Worm (Caenorhabditis elegans) whole organism, L4 larva: ENCODE data around the gene fkh-8.
A peak's percentile ranks its signal among the peaks of the same experiment; 100 is the strongest.

ENCODE experiments used
- F10B5.3 ChIP-seq: sonication (generic microtip); optimal IDR thresholded peaks from 2 replicates; lab custom pipeline; 2016; ENCODE audit warnings: mild to moderate bottlenecking, missing genetic modification characterization, missing compliant biosample characterization
- F49E8.2 ChIP-seq: sonication (generic microtip); optimal IDR thresholded peaks from 2 replicates; lab custom pipeline; 2016; ENCODE audit warnings: missing compliant biosample characterization, mild to moderate bottlenecking, missing genetic modification characterization, borderline replicate concordance
- T26A8.4 ChIP-seq: fragments of 200-800 bp; sonication (Bioruptor generic); IDR thresholded peaks from 2 replicates; pipeline ENCODE4 v1.3.6; 2022; ENCODE audit warnings: missing genetic modification characterization, missing compliant biosample characterization
- Y48G9A.11 ChIP-seq: fragments of 200-800 bp; sonication (Bioruptor generic); IDR thresholded peaks from 2 replicates; pipeline ENCODE4 v1.3.6; 2022; ENCODE audit warnings: missing genetic modification reagents, missing genetic modification characterization, missing compliant biosample characterization
- Y5F2A.4 ChIP-seq: fragments of 200-800 bp; sonication (Bioruptor generic); optimal IDR thresholded peaks from 2 replicates; lab custom pipeline; 2018; ENCODE audit warnings: mild to moderate bottlenecking, missing genetic modification characterization, missing compliant biosample characterization
- ZK337.2 ChIP-seq: fragments of 200-800 bp; sonication (Bioruptor generic); IDR thresholded peaks from 2 replicates; pipeline ENCODE4 v1.3.6; 2022; ENCODE audit warnings: missing genetic modification reagents, missing genetic modification characterization, missing compliant biosample characterization
- ZK546.5 ChIP-seq, 2 experiments: sonication (generic microtip); optimal IDR thresholded peaks; 2 replicates each; lab custom pipeline; 2017; ENCODE audit warnings: missing biosample characterization in 2 of 2, missing genetic modification characterization in 2 of 2
- arid-1 ChIP-seq: fragments of 200-800 bp; sonication (Bioruptor generic); conservative IDR thresholded peaks from 2 replicates; pipeline ENCODE4 v1.3.6; 2022; ENCODE audit warnings: missing genetic modification reagents, missing genetic modification characterization, missing compliant biosample characterization
- ceh-20 ChIP-seq: fragments of 200-800 bp; sonication (Bioruptor generic); IDR thresholded peaks from 2 replicates; pipeline ENCODE4 v1.3.6; 2022; ENCODE audit warnings: missing genetic modification reagents, missing genetic modification characterization, missing compliant biosample characterization
- daf-12 ChIP-seq: fragments of 150-350 bp; optimal IDR thresholded peaks from 2 replicates; lab custom pipeline; 2014; ENCODE audit warnings: missing biosample characterization, missing genetic modification reagents, missing genetic modification characterization
- daf-16 ChIP-seq, 3 experiments: sonication (generic microtip); optimal IDR thresholded peaks; 2 replicates each; lab custom pipeline; 2016 to 2017; ENCODE audit warnings: missing genetic modification characterization in 3 of 3, missing genetic modification reagents in 3 of 3, mild to moderate bottlenecking in 2 of 3, missing compliant biosample characterization in 2 of 3, missing biosample characterization in 1 of 3, moderate library complexity in 1 of 3
- dpl-1 ChIP-seq: fragments of 150-350 bp; optimal IDR thresholded peaks from 2 replicates; lab custom pipeline; 2014; ENCODE audit warnings: missing biosample characterization, missing genetic modification reagents, missing genetic modification characterization
- egl-43 ChIP-seq: fragments of 200-800 bp; sonication (Bioruptor generic); IDR thresholded peaks from 2 replicates; pipeline ENCODE4 v1.3.6; 2022; ENCODE audit warnings: missing genetic modification reagents, missing genetic modification characterization, missing compliant biosample characterization
- lim-7 ChIP-seq: fragments of 200-800 bp; sonication (Bioruptor generic); IDR thresholded peaks from 2 replicates; pipeline ENCODE4 v1.3.6; 2022; ENCODE audit warnings: missing genetic modification characterization, missing compliant biosample characterization
- lin-1 ChIP-seq: fragments of 200-800 bp; sonication (Bioruptor generic); IDR thresholded peaks from 2 replicates; pipeline ENCODE4 v1.3.6; 2022; ENCODE audit warnings: missing genetic modification reagents, missing genetic modification characterization, missing compliant biosample characterization
- lin-38 ChIP-seq: fragments of 200-800 bp; sonication (Bioruptor generic); IDR thresholded peaks from 2 replicates; pipeline ENCODE4 v1.3.6; 2022; ENCODE audit warnings: missing genetic modification reagents, missing genetic modification characterization, missing compliant biosample characterization
- lin-39 ChIP-seq: fragments of 150-350 bp; optimal IDR thresholded peaks from 2 replicates; lab custom pipeline; 2014; ENCODE audit warnings: missing biosample characterization, missing genetic modification reagents, missing genetic modification characterization
- madf-5 ChIP-seq, 2 experiments: fragments of 200-800 bp; sonication (Bioruptor generic); IDR thresholded peaks; 2 replicates each; pipeline ENCODE4 v1.3.6; 2022; ENCODE audit warnings: missing compliant biosample characterization in 2 of 2, missing genetic modification characterization in 2 of 2
- mdl-1 ChIP-seq, 2 experiments: fragments of 150-350 bp in 1 of 2; sonication (generic microtip) in 1 of 2; optimal IDR thresholded peaks; 2 replicates each; lab custom pipeline; 2014 to 2017; ENCODE audit warnings: missing biosample characterization in 2 of 2, missing genetic modification characterization in 2 of 2
- mdt-29 ChIP-seq: fragments of 200-800 bp; sonication (Bioruptor generic); IDR thresholded peaks from 2 replicates; pipeline ENCODE4 v1.3.6; 2022; ENCODE audit warnings: missing genetic modification reagents, missing genetic modification characterization, missing compliant biosample characterization
- mxl-3 ChIP-seq: fragments of 200-800 bp; sonication (Bioruptor generic); optimal IDR thresholded peaks from 2 replicates; lab custom pipeline; 2018; ENCODE audit warnings: mild to moderate bottlenecking, missing genetic modification characterization, missing compliant biosample characterization
- nhr-10 ChIP-seq: fragments of 150-350 bp; optimal IDR thresholded peaks from 2 replicates; lab custom pipeline; 2014; ENCODE audit warnings: missing biosample characterization, missing genetic modification characterization
- nhr-102 ChIP-seq: sonication (generic microtip); optimal IDR thresholded peaks from 2 replicates; lab custom pipeline; 2016; ENCODE audit warnings: mild to moderate bottlenecking, missing genetic modification characterization, moderate library complexity, missing compliant biosample characterization
- nhr-11 ChIP-seq: fragments of 150-350 bp; optimal IDR thresholded peaks from 2 replicates; lab custom pipeline; 2014; ENCODE audit warnings: missing biosample characterization, missing genetic modification characterization
- nhr-41 ChIP-seq: fragments of 200-800 bp; sonication (Bioruptor generic); IDR thresholded peaks from 2 replicates; pipeline ENCODE4 v1.3.6; 2022; ENCODE audit warnings: missing genetic modification reagents, missing genetic modification characterization, missing compliant biosample characterization
- nhr-42 ChIP-seq: fragments of 200-800 bp; sonication (Bioruptor generic); IDR thresholded peaks from 2 replicates; pipeline ENCODE4 v1.3.6; 2022; ENCODE audit warnings: missing genetic modification characterization, missing compliant biosample characterization
- nhr-48 ChIP-seq: sonication (generic microtip); optimal IDR thresholded peaks from 2 replicates; lab custom pipeline; 2016; ENCODE audit warnings: mild to moderate bottlenecking, missing genetic modification characterization, missing compliant biosample characterization
- saeg-2 ChIP-seq: fragments of 200-800 bp; sonication (Bioruptor generic); IDR thresholded peaks from 2 replicates; pipeline ENCODE4 v1.3.6; 2022; ENCODE audit warnings: missing genetic modification reagents, missing genetic modification characterization, missing compliant biosample characterization
- sdz-12 ChIP-seq: fragments of 200-800 bp; sonication (Bioruptor generic); optimal IDR thresholded peaks from 2 replicates; lab custom pipeline; 2018; ENCODE audit warnings: mild to moderate bottlenecking, missing genetic modification characterization, missing compliant biosample characterization
- skn-1 ChIP-seq: fragments of 150-350 bp; optimal IDR thresholded peaks from 2 replicates; lab custom pipeline; 2014; ENCODE audit warnings: missing biosample characterization, missing genetic modification characterization
- snpc-1.2 ChIP-seq: fragments of 200-800 bp; sonication (Bioruptor generic); IDR thresholded peaks from 2 replicates; pipeline ENCODE4 v1.3.6; 2022; ENCODE audit warnings: missing genetic modification reagents, missing genetic modification characterization, missing compliant biosample characterization
- snpc-4 ChIP-seq: fragments of 150-350 bp; optimal IDR thresholded peaks from 2 replicates; lab custom pipeline; 2014; ENCODE audit warnings: missing biosample characterization, missing genetic modification characterization
- spr-3 ChIP-seq: fragments of 200-800 bp; sonication (Bioruptor generic); optimal IDR thresholded peaks from 2 replicates; lab custom pipeline; 2018; ENCODE audit warnings: mild to moderate bottlenecking, missing genetic modification characterization, missing compliant biosample characterization
- unc-62 ChIP-seq, 3 experiments: fragments of 150-350 bp in 1 of 3; sonication (generic microtip); optimal IDR thresholded peaks in 2 of 3; peaks in 1 of 3; 1 replicate in 1 of 3; 2 replicates in 2 of 3; lab custom pipeline; 2014 to 2017; ENCODE audit warnings: missing biosample characterization in 3 of 3, missing genetic modification characterization in 3 of 3, missing genetic modification reagents in 3 of 3, missing genotype in 1 of 3

Gene fkh-8

ce11 chrII:6173400-6173799, 17.8 kb downstream of the fkh-8 start, which contains the start of gene F40H3.2:
TSS of gene F40H3.2 (plus strand) at chrII:6173649.
- TF ChIP-seq Y48G9A.11 (GFP tag; lab: Robert Waterston, UW) = no peak
- TF ChIP-seq ZK337.2 = no peak
- no peak for TF ChIP-seq nhr-102
- no peak for TF ChIP-seq madf-5 (GFP tag; IDR thresholded peaks at IDR 0.05; lab: Robert Waterston, UW)
- TF ChIP-seq T26A8.4 (GFP tag; lab: Robert Waterston, UW) = no peak
- no peak for TF ChIP-seq sdz-12 (GFP tag; lab: Kevin White, UChicago)
- TF ChIP-seq F49E8.2 (tag; lab: Kevin White, UChicago) = no peak
- TF ChIP-seq saeg-2 (GFP tag; lab: Robert Waterston, UW) = no peak

ce11 chrII:6171228-6171627, 20.0 kb downstream of the fkh-8 start, which contains the start of gene F40H3.3:
TSS of gene F40H3.3 (plus strand) at chrII:6171507.
- TF ChIP-seq skn-1 (tag; lab: Kevin White, UChicago) = no peak
- TF ChIP-seq lin-1 = no peak
- no peak for TF ChIP-seq snpc-4 (tag; lab: Kevin White, UChicago)
- no peak for TF ChIP-seq F10B5.3 (tag; lab: Kevin White, UChicago)
- no peak for TF ChIP-seq snpc-1.2 (GFP tag; lab: Robert Waterston, UW)
- no peak for TF ChIP-seq lim-7 (GFP tag; lab: Robert Waterston, UW)
- TF ChIP-seq egl-43 = no peak
- TF ChIP-seq daf-12 (tag; lab: Kevin White, UChicago) = no peak

ce11 chrII:6170236-6170635, 21.0 kb downstream of the fkh-8 start:
- TF ChIP-seq daf-16 (GFP tag; optimal IDR thresholded peaks at IDR 0.05; lab: Kevin White, UChicago) (peak in 1 of 2 experiments; percentile 71), daf-16 (tag; optimal IDR thresholded peaks at IDR 0.05; lab: Kevin White, UChicago) (no peak), arid-1 (no peak)
- TF ChIP-seq, all 104 proteins: peak for 1

ce11 chrII:6169156-6169555, 22.0 kb downstream of the fkh-8 start, which contains the start of gene hst-3.1:
TSS of gene hst-3.1 (minus strand) at chrII:6169256.
- TF ChIP-seq ceh-20 (GFP tag; lab: Robert Waterston, UW) = no peak
- TF ChIP-seq spr-3 (GFP tag; lab: Kevin White, UChicago) = no peak
- no peak for TF ChIP-seq nhr-41 (GFP tag; lab: Robert Waterston, UW)
- no peak for TF ChIP-seq ZK546.5 (tag; optimal IDR thresholded peaks at IDR 0.05; lab: Kevin White, UChicago)
- TF ChIP-seq nhr-48 (tag; lab: Kevin White, UChicago) = no peak
- no peak for TF ChIP-seq dpl-1 (GFP tag; lab: Kevin White, UChicago)
- no peak for TF ChIP-seq mdl-1 (tag; optimal IDR thresholded peaks at IDR 0.05; lab: Kevin White, UChicago)
- no peak for TF ChIP-seq nhr-10 (tag; lab: Kevin White, UChicago)
- no peak for TF ChIP-seq snpc-1.2 (GFP tag; lab: Robert Waterston, UW)
- TF ChIP-seq lin-39 (tag; lab: Kevin White, UChicago) = no peak
- no peak for TF ChIP-seq unc-62 (GFP tag; optimal IDR thresholded peaks at IDR 0.05 in 1 of 2; lab: Kevin White, UChicago)
- TF ChIP-seq unc-62 (tag; optimal IDR thresholded peaks at IDR 0.05; lab: Kevin White, UChicago) = no peak
- TF ChIP-seq nhr-11 = no peak
- TF ChIP-seq lin-38 (GFP tag; lab: Robert Waterston, UW) = no peak
- TF ChIP-seq mdt-29 (GFP tag; lab: Robert Waterston, UW) = no peak
- no peak for TF ChIP-seq mxl-3
- no peak for TF ChIP-seq nhr-42 (GFP tag; lab: Robert Waterston, UW)
- TF ChIP-seq, all 104 proteins: peak for 0

- TF ChIP-seq Y5F2A.4 (no peak), F49E8.2 (tag; lab: Kevin White, UChicago) (no peak), sdz-12 (GFP tag; lab: Kevin White, UChicago) (no peak), lin-1 (no peak)
Observed at ce11 chrII:6168714-6169113, 22.5 kb downstream of the fkh-8 start.
